Worm (Caenorhabditis elegans): ENCODE data around the gene latd-1.

Gene latd-1

ce11 chrX:7901840-7902239 lies 4.2 kb upstream of the latd-1 start:
- no peak for TF ChIP-seq tbx-8 (GFP tag; optimal IDR thresholded peaks at IDR 0.05)
- no peak for TF ChIP-seq nhr-2 (tag; optimal IDR thresholded peaks at IDR 0.05)
- TF ChIP-seq nhr-76 (tag; optimal IDR thresholded peaks at IDR 0.05): no peak
- TF ChIP-seq snpc-4 (tag; optimal IDR thresholded peaks at IDR 0.05): no peak
- TF ChIP-seq lsy-2 (tag; optimal IDR thresholded peaks at IDR 0.05): no peak
- no peak for TF ChIP-seq ztf-11 (tag; optimal IDR thresholded peaks at IDR 0.05)
- no peak for TF ChIP-seq ces-1 (GFP tag; optimal IDR thresholded peaks at IDR 0.05)
- TF ChIP-seq mab-5 (tag; optimal IDR thresholded peaks at IDR 0.05): no peak

- TF ChIP-seq cnd-1 (tag; optimal IDR thresholded peaks at IDR 0.05) (no peak), zip-8 (tag; optimal IDR thresholded peaks at IDR 0.05) (no peak), ces-1 (GFP tag; optimal IDR thresholded peaks at IDR 0.05) (no peak), unc-120 (tag; optimal IDR thresholded peaks at IDR 0.05; ENCODE audit: poor library complexity, severe bottlenecking) (no peak), ham-2 (GFP tag; optimal IDR thresholded peaks at IDR 0.05) (no peak), pha-4 (tag; optimal IDR thresholded peaks at IDR 0.05) (no peak), snpc-4 (tag; optimal IDR thresholded peaks at IDR 0.05) (no peak)
Observed at ce11 chrX:7900180-7900579, 2.6 kb upstream of the latd-1 start.

- TF ChIP-seq blmp-1 (tag; optimal IDR thresholded peaks at IDR 0.05) (no peak), hlh-1 (tag; optimal IDR thresholded peaks at IDR 0.05) (no peak), ces-1 (GFP tag; optimal IDR thresholded peaks at IDR 0.05) (no peak), lin-13 (tag; optimal IDR thresholded peaks at IDR 0.05) (no peak), lsy-2 (tag; optimal IDR thresholded peaks at IDR 0.05) (no peak), nhr-2 (tag; optimal IDR thresholded peaks at IDR 0.05) (no peak), nhr-28 (tag; optimal IDR thresholded peaks at IDR 0.05) (no peak), nhr-12 (tag; optimal IDR thresholded peaks at IDR 0.05) (no peak), sptf-1 (tag; optimal IDR thresholded peaks at IDR 0.05) (no peak), M03D4.4 (tag; optimal IDR thresholded peaks at IDR 0.05) (no peak), mep-1 (tag; optimal IDR thresholded peaks at IDR 0.05) (no peak)
Observed at ce11 chrX:7898131-7898530, 541 bp upstream of the latd-1 start.

- TF ChIP-seq cnd-1 (tag; optimal IDR thresholded peaks at IDR 0.05) (no peak), snpc-4 (tag; optimal IDR thresholded peaks at IDR 0.05) (no peak), hlh-1 (tag; optimal IDR thresholded peaks at IDR 0.05) (no peak), lin-13 (tag; optimal IDR thresholded peaks at IDR 0.05) (no peak), mls-2 (tag; optimal IDR thresholded peaks at IDR 0.05) (no peak), mep-1 (tag; optimal IDR thresholded peaks at IDR 0.05) (no peak), M03D4.4 (tag; optimal IDR thresholded peaks at IDR 0.05) (no peak), nhr-2 (tag; optimal IDR thresholded peaks at IDR 0.05) (no peak), zip-8 (tag; optimal IDR thresholded peaks at IDR 0.05) (no peak), elt-1 (tag; optimal IDR thresholded peaks at IDR 0.05; ENCODE audit: borderline replicate concordance, insufficient read depth) (no peak), lin-32 (GFP tag; optimal IDR thresholded peaks at IDR 0.05) (no peak), nhr-12 (tag; optimal IDR thresholded peaks at IDR 0.05) (no peak), ham-2 (GFP tag; optimal IDR thresholded peaks at IDR 0.05) (no peak), bed-3 (GFP tag; optimal IDR thresholded peaks at IDR 0.05) (no peak), unc-62 (GFP tag; optimal IDR thresholded peaks at IDR 0.05) (no peak), drap-1 (GFP tag; optimal IDR thresholded peaks at IDR 0.05) (no peak), elt-3 (tag; optimal IDR thresholded peaks at IDR 0.05) (no peak), ztf-11 (tag; optimal IDR thresholded peaks at IDR 0.05) (no peak), flh-1 (GFP tag; optimal IDR thresholded peaks at IDR 0.05) (no peak)
Observed at ce11 chrX:7892296-7892695, 5.3 kb downstream of the latd-1 start, which contains the start of gene C39D10.5. Gene C39D10.5, minus strand, starts transcription at chrX:7892396.

- TF ChIP-seq blmp-1 (tag; optimal IDR thresholded peaks at IDR 0.05) (no peak), mab-5 (tag; optimal IDR thresholded peaks at IDR 0.05) (no peak), hlh-1 (tag; optimal IDR thresholded peaks at IDR 0.05) (no peak), unc-62 (GFP tag; optimal IDR thresholded peaks at IDR 0.05) (no peak), mep-1 (tag; optimal IDR thresholded peaks at IDR 0.05) (no peak), drap-1 (GFP tag; optimal IDR thresholded peaks at IDR 0.05) (no peak), nhr-28 (tag; optimal IDR thresholded peaks at IDR 0.05) (no peak), nhr-2 (tag; optimal IDR thresholded peaks at IDR 0.05) (no peak), lsy-2 (tag; optimal IDR thresholded peaks at IDR 0.05) (no peak), M03D4.4 (tag; optimal IDR thresholded peaks at IDR 0.05) (no peak), unc-120 (tag; optimal IDR thresholded peaks at IDR 0.05; ENCODE audit: poor library complexity, severe bottlenecking) (no peak), cnd-1 (tag; optimal IDR thresholded peaks at IDR 0.05) (no peak), zip-8 (tag; optimal IDR thresholded peaks at IDR 0.05) (no peak)
Observed at ce11 chrX:7888915-7889314, 8.7 kb downstream of the latd-1 start, which contains the start of gene C39D10.2. Gene C39D10.2, plus strand, starts transcription at chrX:7889215.
